Fruit fly (Drosophila melanogaster) Kc167 (cell line): ENCODE measurements around the gene Dph2.

Experiments used
- Myc ChIP-seq: fragments of >200 bp; optimal IDR thresholded peaks from 2 replicates; lab custom pipeline; 2017; ENCODE audit warnings: missing external identifiers
- Sin3A ChIP-seq: fragments of >200 bp; optimal IDR thresholded peaks from 2 replicates; lab custom pipeline; 2018; ENCODE audit warnings: missing external identifiers
- h ChIP-seq: fragments of >200 bp; optimal IDR thresholded peaks from 3 replicates; lab custom pipeline; 2018; ENCODE audit warnings: missing external identifiers
- ttk ChIP-seq: sonication (Bioruptor generic); optimal IDR thresholded peaks from 2 replicates; lab custom pipeline; 2017; ENCODE audit warnings: missing external identifiers

- TF ChIP-seq h (lab: Kevin White, UChicago) (no peak), Sin3A (lab: Kevin White, UChicago) (no peak), Myc (lab: Kevin White, UChicago) (no peak), ttk (no peak)
Observed at dm6 chr3R:14853767-14854191, 40.0 kb downstream of the Dph2 start.
